Worm (Caenorhabditis elegans): ENCODE measurements around the gene K09C8.8.

Gene K09C8.8

ce11 chrX:10970629-10971028 lies at the start of gene K09C8.8:
Gene K09C8.8 (plus strand): TSS chrX:10970929.
- TF ChIP-seq ets-7 (tag; optimal IDR thresholded peaks at IDR 0.05) = no peak
- no peak for TF ChIP-seq hmg-4 (GFP tag; optimal IDR thresholded peaks at IDR 0.05)
- TF ChIP-seq tbx-11 (GFP tag; IDR thresholded peaks at IDR 0.05) = no peak
- TF ChIP-seq hmbx-1 (tag; optimal IDR thresholded peaks at IDR 0.05) = no peak
- no peak for TF ChIP-seq hnd-1 (tag; optimal IDR thresholded peaks at IDR 0.05)
- no peak for TF ChIP-seq tra-4 (tag; optimal IDR thresholded peaks at IDR 0.05)
- TF ChIP-seq F13C5.2 (tag; optimal IDR thresholded peaks at IDR 0.05) = no peak
- no peak for TF ChIP-seq ceh-36 (tag; optimal IDR thresholded peaks at IDR 0.05)

- TF ChIP-seq tbx-37 (GFP tag; conservative IDR thresholded peaks at IDR 0.05) = no peak
Measured at ce11 chrX:10924031-10924430, 46.7 kb upstream of the K09C8.8 start.

- TF ChIP-seq aly-1 (tag; optimal IDR thresholded peaks at IDR 0.05) (peak; percentile 30), flt-1 (GFP tag; IDR thresholded peaks at IDR 0.05) (no peak)
Measured at ce11 chrX:10927136-10927535, 43.6 kb upstream of the K09C8.8 start.

DNA sequence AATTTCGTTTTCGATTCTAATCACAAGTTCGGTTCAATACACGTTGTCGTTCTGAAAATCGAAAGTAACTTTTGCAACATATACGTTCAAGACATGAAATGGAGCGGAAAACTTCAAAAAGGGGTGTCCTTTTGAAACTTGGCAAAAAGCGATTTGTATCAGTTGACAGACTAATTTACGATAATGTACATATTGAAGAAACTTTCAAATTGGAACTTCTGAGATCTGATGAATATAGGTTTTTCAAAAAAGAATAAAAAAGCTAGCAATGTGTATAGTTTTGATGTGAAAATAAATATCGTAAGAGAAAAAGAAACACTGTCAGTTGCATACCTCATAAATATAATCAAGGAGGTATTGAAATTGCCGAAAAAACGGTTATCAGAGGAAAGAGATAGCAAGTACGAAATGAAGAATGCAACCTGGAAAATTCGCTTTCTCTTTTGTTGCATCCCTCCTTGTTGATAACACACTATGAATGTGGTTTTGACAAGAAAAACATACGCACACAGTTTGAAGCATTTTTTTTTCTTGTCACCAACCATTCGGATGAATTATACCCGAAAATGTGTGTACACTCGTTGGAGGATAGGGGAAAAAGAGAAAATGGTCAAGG lies 41.7 kb upstream of the K09C8.8 start, which contains the start of gene dgn-1:
Gene dgn-1 (minus strand): TSS at position 51 of the 616 bp plus-strand sequence.
- TF ChIP-seq tbx-37 (GFP tag; conservative IDR thresholded peaks at IDR 0.05) (no peak), tra-4 (tag; optimal IDR thresholded peaks at IDR 0.05) (no peak), pes-1 (GFP tag; IDR thresholded peaks at IDR 0.05) (no peak), flt-1 (GFP tag; IDR thresholded peaks at IDR 0.05) (no peak), ets-7 (tag; optimal IDR thresholded peaks at IDR 0.05) (no peak), ceh-13 (GFP tag; optimal IDR thresholded peaks at IDR 0.05) (no peak), B0310.2 (tag; optimal IDR thresholded peaks at IDR 0.05) (no peak), hnd-1 (tag; optimal IDR thresholded peaks at IDR 0.05) (no peak), hmg-4 (GFP tag; optimal IDR thresholded peaks at IDR 0.05) (no peak), hmbx-1 (tag; optimal IDR thresholded peaks at IDR 0.05) (no peak), tbx-11 (GFP tag; IDR thresholded peaks at IDR 0.05) (no peak), scrt-1 (GFP tag; IDR thresholded peaks at IDR 0.05) (no peak), aly-1 (tag; optimal IDR thresholded peaks at IDR 0.05) (no peak)

- TF ChIP-seq hmg-4 (GFP tag; optimal IDR thresholded peaks at IDR 0.05) (peak; percentile 18), tbx-37 (GFP tag; conservative IDR thresholded peaks at IDR 0.05) (no peak)
Measured at ce11 chrX:10932087-10932486, 38.6 kb upstream of the K09C8.8 start.

DNA sequence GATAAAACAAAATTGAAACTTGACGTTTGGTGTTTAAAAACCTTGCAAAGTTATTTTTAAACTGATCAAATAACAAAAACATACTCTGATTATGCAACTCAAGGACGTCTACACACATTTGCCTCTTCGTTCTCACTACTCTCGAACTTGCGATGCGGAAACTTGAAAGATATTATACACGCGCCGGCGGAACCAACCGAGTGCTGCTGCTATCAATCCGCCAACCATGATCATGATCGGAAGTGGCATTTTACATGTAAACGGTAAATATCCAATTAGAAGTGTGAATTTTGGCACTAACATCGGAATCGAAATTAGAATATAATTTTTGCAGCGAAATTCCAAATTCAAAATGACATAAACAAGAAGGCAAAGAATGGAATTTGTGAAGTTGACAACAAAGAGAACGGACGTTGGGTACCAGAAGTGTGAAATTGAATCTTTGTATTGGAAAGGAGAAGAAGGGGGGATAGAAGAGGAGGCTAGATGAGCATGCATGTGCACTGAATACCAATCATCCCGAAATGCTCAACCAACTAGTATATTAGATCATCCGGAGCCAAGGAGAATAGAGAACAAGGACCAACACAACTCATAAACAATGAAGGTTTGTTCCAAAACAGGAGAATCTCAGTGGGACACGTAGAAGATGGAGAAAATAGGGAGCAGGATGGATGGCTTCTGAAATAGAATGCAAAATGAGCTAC lies 37.3 kb upstream of the K09C8.8 start:
- TF ChIP-seq aly-1 (tag; optimal IDR thresholded peaks at IDR 0.05) (no peak), pes-1 (GFP tag; IDR thresholded peaks at IDR 0.05) (no peak), tra-4 (tag; optimal IDR thresholded peaks at IDR 0.05) (no peak), F13C5.2 (tag; optimal IDR thresholded peaks at IDR 0.05) (no peak), sea-1 (GFP tag; conservative IDR thresholded peaks at IDR 0.05) (no peak), ceh-36 (tag; optimal IDR thresholded peaks at IDR 0.05) (no peak), scrt-1 (GFP tag; IDR thresholded peaks at IDR 0.05) (no peak)

DNA sequence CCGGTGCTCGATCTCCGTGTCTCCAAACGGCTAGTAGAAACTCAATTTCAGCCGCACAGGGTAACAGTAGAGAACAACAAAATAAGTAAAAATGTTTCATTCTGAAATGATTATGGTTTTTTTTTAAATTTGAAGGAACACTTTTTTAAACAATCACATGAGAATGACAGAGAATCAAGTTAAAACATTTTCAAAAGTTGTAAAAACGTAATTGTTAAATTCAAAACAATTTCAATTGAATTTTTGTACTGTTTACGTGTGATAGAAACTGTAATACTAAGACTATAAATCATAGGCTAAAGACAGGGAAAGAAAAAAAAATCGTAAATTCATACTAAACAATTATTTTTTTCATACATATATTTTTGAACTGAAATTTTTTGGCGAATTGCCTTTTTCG lies 29.5 kb upstream of the K09C8.8 start, which contains the start of gene pho-7:
Gene pho-7 (minus strand): TSS at position 101 of the 400 bp plus-strand sequence.
- no peak for TF ChIP-seq flt-1 (GFP tag; IDR thresholded peaks at IDR 0.05)
- TF ChIP-seq aly-1 (tag; optimal IDR thresholded peaks at IDR 0.05) = no peak
- TF ChIP-seq hmbx-1 (tag; optimal IDR thresholded peaks at IDR 0.05) = no peak
- TF ChIP-seq scrt-1 (GFP tag; IDR thresholded peaks at IDR 0.05) = no peak
- no peak for TF ChIP-seq tbx-37 (GFP tag; conservative IDR thresholded peaks at IDR 0.05)
- TF ChIP-seq ama-1 (optimal IDR thresholded peaks at IDR 0.05) = no peak
- no peak for TF ChIP-seq B0310.2 (tag; optimal IDR thresholded peaks at IDR 0.05)

DNA sequence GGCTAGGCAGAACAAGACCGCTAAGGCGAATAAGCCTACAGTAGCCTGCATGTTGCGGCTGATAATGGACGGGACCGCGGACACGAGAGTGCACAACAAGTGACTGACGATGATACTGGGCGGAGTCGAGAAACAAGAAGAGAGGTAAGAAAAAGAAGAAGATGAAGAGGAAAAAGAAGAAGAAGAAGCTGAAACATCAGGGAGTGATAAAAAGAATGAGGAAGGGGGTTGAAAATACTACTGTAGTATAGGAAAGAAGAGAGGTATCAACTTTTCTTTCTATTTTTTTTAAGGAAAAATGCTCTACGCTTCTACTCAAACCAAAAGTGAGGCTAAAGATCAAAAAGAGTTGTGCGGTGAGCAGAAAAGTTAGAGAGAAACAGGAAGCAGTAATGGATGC lies 21.9 kb upstream of the K09C8.8 start, which contains the start of gene T21B6.3:
Gene T21B6.3 (minus strand): TSS at position 101 of the 400 bp plus-strand sequence.
- TF ChIP-seq B0310.2 (tag; optimal IDR thresholded peaks at IDR 0.05) (no peak), tbx-37 (GFP tag; conservative IDR thresholded peaks at IDR 0.05) (no peak), F13C5.2 (tag; optimal IDR thresholded peaks at IDR 0.05) (no peak), aly-1 (tag; optimal IDR thresholded peaks at IDR 0.05) (no peak), tra-4 (tag; optimal IDR thresholded peaks at IDR 0.05) (no peak), flt-1 (GFP tag; IDR thresholded peaks at IDR 0.05) (no peak), hnd-1 (tag; optimal IDR thresholded peaks at IDR 0.05) (no peak), ama-1 (optimal IDR thresholded peaks at IDR 0.05) (no peak), ets-7 (tag; optimal IDR thresholded peaks at IDR 0.05) (no peak)

- TF ChIP-seq tbx-37 (GFP tag; conservative IDR thresholded peaks at IDR 0.05) (no peak), ets-7 (tag; optimal IDR thresholded peaks at IDR 0.05) (no peak), F13C5.2 (tag; optimal IDR thresholded peaks at IDR 0.05) (no peak), ceh-13 (GFP tag; optimal IDR thresholded peaks at IDR 0.05) (no peak)
Measured at ce11 chrX:10951168-10951567, 19.6 kb upstream of the K09C8.8 start, which contains the start of gene K09C8.7. Gene K09C8.7 (minus strand): TSS chrX:10951393.

All from whole organism, early embryonic.